Worm (Caenorhabditis elegans): ENCODE measurements around the gene R04B5.7.

ce11 chrV:10080905-10081304, 9.5 kb downstream of the R04B5.7 start:
- TF ChIP-seq nhr-12 (tag; optimal IDR thresholded peaks at IDR 0.05) (no peak), pqm-1 (tag; optimal IDR thresholded peaks at IDR 0.05) (no peak), snpc-4 (tag; optimal IDR thresholded peaks at IDR 0.05) (no peak), fkh-10 (GFP tag; optimal IDR thresholded peaks at IDR 0.05) (no peak), nhr-25 (tag; optimal IDR thresholded peaks at IDR 0.05) (no peak), ztf-11 (tag; optimal IDR thresholded peaks at IDR 0.05) (no peak), fos-1 (tag; optimal IDR thresholded peaks at IDR 0.05) (no peak), lin-39 (tag; optimal IDR thresholded peaks at IDR 0.05) (no peak)
